Worm (Caenorhabditis elegans): Measurements from ENCODE around the gene ZK666.11.

ce11 chrII:10464230-10464920, 17.9 kb upstream of the ZK666.11 start, which contains the start of the genes ZK673.6 and sdz-37:
- TF ChIP-seq him-1 (tag; optimal IDR thresholded peaks at IDR 0.05) (no peak), dao-5 (tag; optimal IDR thresholded peaks at IDR 0.05) (no peak), W03F9.2 (tag; optimal IDR thresholded peaks at IDR 0.05) (no peak)

All from whole organism, L4/young adult.